Fruit fly (Drosophila melanogaster) whole organism, adult: ENCODE measurements around the gene CG10337.

Source experiments
- CG11617 ChIP-seq: fragments of 200-800 bp; sonication (Bioruptor generic); optimal IDR thresholded peaks from 2 replicates; lab custom pipeline; 2017; ENCODE audit warnings: mild to moderate bottlenecking, missing biosample characterization, missing genetic modification reagents, missing genetic modification characterization
- CG12768 ChIP-seq: fragments of 200-800 bp; sonication (Bioruptor generic); optimal IDR thresholded peaks from 2 replicates; lab custom pipeline; 2017; ENCODE audit warnings: missing biosample characterization, missing genetic modification characterization, mild to moderate bottlenecking, moderate library complexity, missing genetic modification reagents
- CG14711 ChIP-seq: fragments of 200-800 bp; sonication (Bioruptor generic); optimal IDR thresholded peaks from 2 replicates; lab custom pipeline; 2018; ENCODE audit warnings: missing biosample characterization, mild to moderate bottlenecking, missing genetic modification characterization, moderate library complexity
- CG1620 ChIP-seq: fragments of 200-800 bp; sonication (Bioruptor generic); optimal IDR thresholded peaks from 2 replicates; lab custom pipeline; 2016; ENCODE audit warnings: missing biosample characterization, missing genetic modification characterization
- CG33017 ChIP-seq: fragments of 200-800 bp; sonication (Bioruptor generic); optimal IDR thresholded peaks from 2 replicates; lab custom pipeline; 2018; ENCODE audit warnings: missing biosample characterization, mild to moderate bottlenecking, missing genetic modification characterization, moderate library complexity
- CG5204 ChIP-seq: fragments of 200-800 bp; sonication (Bioruptor generic); optimal IDR thresholded peaks from 2 replicates; lab custom pipeline; 2016; ENCODE audit warnings: missing biosample characterization, missing genetic modification characterization
- CG7045 ChIP-seq: fragments of 200-800 bp; sonication (Bioruptor generic); optimal IDR thresholded peaks from 2 replicates; lab custom pipeline; 2017; ENCODE audit warnings: missing biosample characterization, mild to moderate bottlenecking, missing genetic modification characterization
- CG7101 ChIP-seq: fragments of 200-800 bp; sonication (Bioruptor generic); optimal IDR thresholded peaks from 2 replicates; lab custom pipeline; 2018; ENCODE audit warnings: missing biosample characterization, mild to moderate bottlenecking, missing genetic modification characterization, moderate library complexity
- Clk ChIP-seq: fragments of 200-800 bp; sonication (Bioruptor generic); optimal IDR thresholded peaks from 2 replicates; lab custom pipeline; 2017; ENCODE audit warnings: missing biosample characterization, missing genetic modification characterization
- Crg-1 ChIP-seq: fragments of 200-800 bp; sonication (Bioruptor generic); optimal IDR thresholded peaks from 2 replicates; lab custom pipeline; 2016; ENCODE audit warnings: missing biosample characterization, missing genetic modification characterization
- Hr96 ChIP-seq: fragments of 200-800 bp; sonication (Bioruptor generic); optimal IDR thresholded peaks from 2 replicates; lab custom pipeline; 2016; ENCODE audit warnings: missing biosample characterization, missing genetic modification characterization
- Mnt ChIP-seq: fragments of 200-800 bp; sonication (Bioruptor generic); optimal IDR thresholded peaks from 2 replicates; lab custom pipeline; 2016; ENCODE audit warnings: missing biosample characterization, mild to moderate bottlenecking, missing genetic modification characterization
- bab1 ChIP-seq: fragments of 200-800 bp; sonication (Bioruptor generic); optimal IDR thresholded peaks from 3 replicates; lab custom pipeline; 2019; ENCODE audit warnings: missing biosample characterization, mild to moderate bottlenecking, missing genetic modification characterization, moderate library complexity
- cic ChIP-seq: fragments of 200-800 bp; sonication (Bioruptor generic); optimal IDR thresholded peaks from 2 replicates; lab custom pipeline; 2017; ENCODE audit warnings: missing biosample characterization, mild to moderate bottlenecking, missing genetic modification characterization, moderate library complexity
- cnc ChIP-seq, 2 experiments: fragments of >200 bp; optimal IDR thresholded peaks; 2 replicates each; lab custom pipeline; 2017
- kay ChIP-seq: fragments of 200-800 bp; sonication (Bioruptor generic); peaks from one replicate; lab custom pipeline; 2016; ENCODE audit warnings: missing biosample characterization, missing genetic modification characterization, borderline replicate concordance
- ovo ChIP-seq: fragments of 200-800 bp; sonication (Bioruptor generic); optimal IDR thresholded peaks from 2 replicates; lab custom pipeline; 2016; ENCODE audit warnings: missing biosample characterization, missing genetic modification characterization
- pad ChIP-seq: fragments of 200-800 bp; sonication (Bioruptor generic); optimal IDR thresholded peaks from 3 replicates; lab custom pipeline; 2017; ENCODE audit warnings: missing biosample characterization, missing genetic modification characterization, mild to moderate bottlenecking, moderate library complexity, missing genetic modification reagents
- tj ChIP-seq: fragments of 200-800 bp; sonication (Bioruptor generic); optimal IDR thresholded peaks from 3 replicates; lab custom pipeline; 2017; ENCODE audit warnings: missing biosample characterization, mild to moderate bottlenecking, missing genetic modification characterization, moderate library complexity
- toe ChIP-seq: fragments of 200-800 bp; sonication (Bioruptor generic); optimal IDR thresholded peaks from 2 replicates; lab custom pipeline; 2016; ENCODE audit warnings: missing biosample characterization, missing genetic modification characterization

The CG10337 gene

DNA sequence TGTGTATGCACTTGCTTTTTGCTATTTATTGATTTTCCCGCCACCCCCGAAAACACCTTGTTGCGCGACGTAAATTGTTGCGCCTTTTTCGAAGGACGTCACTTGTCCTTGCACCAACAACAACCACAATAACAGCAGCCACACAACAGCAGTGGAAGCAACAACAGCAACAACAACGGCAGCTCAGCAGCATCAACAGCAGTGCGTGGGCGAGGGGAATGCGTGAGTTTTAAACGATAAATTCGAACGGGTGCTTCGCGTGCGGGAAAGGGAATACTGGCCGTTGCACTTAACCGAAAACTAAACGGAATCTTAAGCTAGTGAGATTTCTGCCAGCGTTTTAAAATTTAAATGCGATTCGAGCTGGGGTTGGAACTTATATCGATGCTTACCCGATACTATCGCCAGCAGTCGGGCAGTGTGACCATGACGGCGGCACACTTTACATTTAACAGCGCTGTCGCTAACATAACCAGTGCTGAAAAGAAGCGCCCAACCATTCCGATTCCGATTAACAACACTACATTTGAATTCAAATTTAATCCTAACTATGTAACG lies 38.3 kb downstream of the CG10337 start, which contains the start of gene cyst:
cyst (minus strand) TSS at position 404 of the 558 bp plus-strand sequence.
- TF ChIP-seq cnc (optimal IDR thresholded peaks at IDR 0.05; lab: Kevin White, UChicago) (no peak), CG1620 (GFP tag; lab: Kevin White, UChicago) (peak; percentile 75), CG11617 (peak; percentile 10), CG7101 (tag; lab: Kevin White, UChicago) (peak; percentile 53), kay (GFP tag; lab: Kevin White, UChicago) (no peak), bab1 (peak; percentile 44), CG5204 (GFP tag; lab: Kevin White, UChicago) (peak; percentile 29), Mnt (GFP tag; lab: Kevin White, UChicago) (peak; percentile 60), cic (GFP tag; lab: Kevin White, UChicago) (peak; percentile 37), CG12768 (GFP tag; lab: Kevin White, UChicago) (no peak), Clk (GFP tag; lab: Kevin White, UChicago) (no peak), tj (GFP tag; lab: Kevin White, UChicago) (peak; percentile 52), Crg-1 (peak; percentile 74), ovo (peak; percentile 45), CG14711 (tag; lab: Kevin White, UChicago) (peak; percentile 13), pad (peak; percentile 70), CG7045 (GFP tag; lab: Kevin White, UChicago) (peak; percentile 6), CG33017 (tag; lab: Kevin White, UChicago) (peak; percentile 3), Hr96 (GFP tag; lab: Kevin White, UChicago) (peak; percentile 61), toe (GFP tag; lab: Kevin White, UChicago) (peak; percentile 42)

DNA sequence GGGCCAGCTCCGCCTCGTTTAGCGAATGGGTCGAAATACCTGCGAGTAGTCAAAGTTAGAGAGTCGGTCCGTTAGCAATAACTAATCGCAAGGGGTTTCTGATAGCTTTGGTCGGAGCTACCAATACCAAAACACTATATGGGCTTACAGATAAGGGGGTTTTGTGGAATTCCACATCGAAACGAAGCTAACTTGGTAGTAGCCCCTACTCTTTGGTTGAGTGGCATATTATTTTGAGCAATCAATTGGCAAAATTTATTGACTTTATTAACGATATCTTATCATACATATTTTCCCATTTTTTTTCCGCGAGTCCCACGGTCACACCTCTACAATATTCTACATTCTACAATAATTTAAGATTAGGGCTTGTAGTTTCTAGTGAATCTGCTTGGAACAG lies 40.4 kb downstream of the CG10337 start:
- TF ChIP-seq cic (GFP tag; lab: Kevin White, UChicago) (no peak), cnc (optimal IDR thresholded peaks at IDR 0.05; lab: Kevin White, UChicago) (no peak), CG12768 (GFP tag; lab: Kevin White, UChicago) (no peak), CG7101 (tag; lab: Kevin White, UChicago) (no peak), CG11617 (no peak), Hr96 (GFP tag; lab: Kevin White, UChicago) (no peak), CG14711 (tag; lab: Kevin White, UChicago) (no peak), CG1620 (GFP tag; lab: Kevin White, UChicago) (no peak), ovo (no peak), CG33017 (tag; lab: Kevin White, UChicago) (no peak), kay (GFP tag; lab: Kevin White, UChicago) (no peak), toe (GFP tag; lab: Kevin White, UChicago) (no peak), Crg-1 (no peak), bab1 (no peak), CG7045 (GFP tag; lab: Kevin White, UChicago) (no peak), CG5204 (GFP tag; lab: Kevin White, UChicago) (no peak), Clk (GFP tag; lab: Kevin White, UChicago) (no peak), tj (GFP tag; lab: Kevin White, UChicago) (no peak), pad (no peak), Mnt (GFP tag; lab: Kevin White, UChicago) (no peak)

DNA sequence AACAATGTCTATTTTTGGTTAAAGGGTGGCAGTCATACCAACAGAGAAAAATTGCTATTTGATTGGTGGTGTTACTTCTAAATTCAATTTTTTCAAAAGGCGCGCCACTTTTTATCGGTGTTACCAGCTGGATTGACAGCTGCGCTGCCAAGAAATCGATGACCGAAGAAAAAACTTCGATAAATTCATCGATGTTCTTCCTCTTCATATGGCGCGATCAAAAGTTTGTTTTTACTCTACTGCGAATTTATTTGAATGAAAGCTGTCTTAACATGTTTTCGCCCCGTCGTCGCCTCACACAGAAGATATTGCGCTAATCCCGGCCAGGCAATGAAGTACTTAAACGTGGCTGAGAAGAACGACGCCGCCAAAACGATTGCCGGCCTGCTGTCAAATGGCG lies 48.8 kb downstream of the CG10337 start, which contains the start of gene Top3alpha:
Top3alpha (plus strand) TSS at position 186 of the 400 bp plus-strand sequence.
- TF ChIP-seq cnc (optimal IDR thresholded peaks at IDR 0.05; lab: Kevin White, UChicago), result no peak
- TF ChIP-seq bab1, result peak; percentile 29
